Fruit fly (Drosophila melanogaster) whole organism, embryonic: Measurements from ENCODE around the gene CG43093.

Experiments used
- BtbVII ChIP-seq: fragments of 200-800 bp; sonication (Bioruptor generic); optimal IDR thresholded peaks from 3 replicates; lab custom pipeline; 2017; ENCODE audit warnings: missing biosample characterization, mild to moderate bottlenecking, missing genetic modification characterization
- CG6654 ChIP-seq: fragments of 200-800 bp; sonication (Bioruptor generic); optimal IDR thresholded peaks from 2 replicates; lab custom pipeline; 2017; ENCODE audit warnings: missing biosample characterization, mild to moderate bottlenecking, missing genetic modification characterization
- CG9932 ChIP-seq: fragments of 200-800 bp; sonication (Bioruptor generic); IDR thresholded peaks from 2 replicates; pipeline ENCODE4 v1.3.6; 2022; ENCODE audit warnings: missing biosample characterization, missing genetic modification characterization
- Dll ChIP-seq: fragments of 200-800 bp; sonication (Bioruptor generic); IDR thresholded peaks from 4 replicates; pipeline ENCODE4 v1.3.6; 2022; ENCODE audit warnings: missing biosample characterization, missing genetic modification characterization; ENCODE audit not compliant: partially characterized antibody
- Sox102F ChIP-seq: fragments of 200-800 bp; sonication (Bioruptor generic); optimal IDR thresholded peaks from 2 replicates; lab custom pipeline; 2018; ENCODE audit warnings: missing biosample characterization, mild to moderate bottlenecking, missing genetic modification characterization, moderate library complexity
- bbx ChIP-seq: fragments of 200-800 bp; sonication (Bioruptor generic); IDR thresholded peaks from 2 replicates; pipeline ENCODE4 v1.3.6; 2022; ENCODE audit warnings: missing biosample characterization, missing genetic modification characterization; ENCODE audit not compliant: partially characterized antibody
- gem ChIP-seq: fragments of 200-800 bp; sonication (Bioruptor generic); optimal IDR thresholded peaks from 2 replicates; lab custom pipeline; 2019; ENCODE audit warnings: missing biosample characterization, mild to moderate bottlenecking, missing genetic modification characterization, moderate library complexity

dm6 chr3R:22745432-22745831, 24.7 kb downstream of the CG43093 start, which contains the start of the genes vret and HP1c:
- TF ChIP-seq Sox102F (GFP tag; lab: Kevin White, UChicago) = no peak
- TF ChIP-seq CG9932 (GFP tag; lab: Robert Waterston, UW) = no peak
- TF ChIP-seq CG6654 (GFP tag; lab: Kevin White, UChicago) = no peak
- TF ChIP-seq BtbVII (GFP tag; lab: Kevin White, UChicago) = no peak
- TF ChIP-seq gem = no peak
- no peak for TF ChIP-seq bbx (GFP tag; lab: Robert Waterston, UW)
- TF ChIP-seq Dll (GFP tag; lab: Robert Waterston, UW) = no peak
